Worm (Caenorhabditis elegans) whole organism, L3 larva: Measurements from ENCODE around the gene irld-2.

Experiments used
- fos-1 ChIP-seq: fragments of 150-350 bp; optimal IDR thresholded peaks from 2 replicates; lab custom pipeline; 2014; ENCODE audit warnings: missing biosample characterization, missing genetic modification characterization
- nhr-12 ChIP-seq: fragments of 150-350 bp; optimal IDR thresholded peaks from 2 replicates; lab custom pipeline; 2014; ENCODE audit warnings: missing biosample characterization, missing genetic modification characterization
- nhr-237 ChIP-seq: fragments of 150-350 bp; optimal IDR thresholded peaks from 2 replicates; lab custom pipeline; 2014; ENCODE audit warnings: missing biosample characterization, missing genetic modification characterization
- snpc-4 ChIP-seq: fragments of 150-350 bp; optimal IDR thresholded peaks from 2 replicates; lab custom pipeline; 2014; ENCODE audit warnings: missing biosample characterization, missing genetic modification characterization
- ztf-4 ChIP-seq: fragments of 150-350 bp; optimal IDR thresholded peaks from 2 replicates; lab custom pipeline; 2014; ENCODE audit warnings: missing biosample characterization, missing genetic modification characterization

- TF ChIP-seq nhr-237 (tag; lab: Kevin White, UChicago): no peak
- TF ChIP-seq nhr-12 (tag; lab: Kevin White, UChicago): no peak
- no peak for TF ChIP-seq snpc-4 (tag; lab: Kevin White, UChicago)
- TF ChIP-seq fos-1 (tag; lab: Kevin White, UChicago): no peak
- no peak for TF ChIP-seq ztf-4
Measured at ce11 chrX:13360632-13361031, 34.2 kb downstream of the irld-2 start.
